Worm (Caenorhabditis elegans): ENCODE data around the gene phb-2.

phb-2 gene

ce11 chrII:6247011-6247410 lies 4.2 kb upstream of the phb-2 start, which contains the start of gene T24H7.2:
T24H7.2 (plus strand) TSS chrII:6247311.
- TF ChIP-seq unc-62 (GFP tag; optimal IDR thresholded peaks at IDR 0.05) = no peak

- no peak for TF ChIP-seq unc-62 (GFP tag; optimal IDR thresholded peaks at IDR 0.05)
These were observed 3.2 kb upstream of the phb-2 start for ce11 chrII:6248029-6248428.

- no peak for TF ChIP-seq unc-62 (GFP tag; optimal IDR thresholded peaks at IDR 0.05)
These were observed 2.7 kb upstream of the phb-2 start for ce11 chrII:6248503-6248902.

- TF ChIP-seq unc-62 (GFP tag; optimal IDR thresholded peaks at IDR 0.05) = no peak
These were observed 1.5 kb downstream of the phb-2 start for ce11 chrII:6252707-6253106.

ce11 chrII:6256024-6256423 lies 4.8 kb downstream of the phb-2 start, which contains the start of gene F13H8.5:
F13H8.5 (minus strand) TSS chrII:6256124.
- TF ChIP-seq unc-62 (GFP tag; optimal IDR thresholded peaks at IDR 0.05) = no peak

- TF ChIP-seq unc-62 (GFP tag; optimal IDR thresholded peaks at IDR 0.05) = no peak
These were observed 6.1 kb downstream of the phb-2 start for ce11 chrII:6257220-6257877.

ce11 chrII:6259867-6260266 lies 8.7 kb downstream of the phb-2 start, which contains the start of gene F13H8.11:
F13H8.11 (minus strand) TSS chrII:6260021.
- TF ChIP-seq unc-62 (GFP tag; optimal IDR thresholded peaks at IDR 0.05) = no peak

- TF ChIP-seq unc-62 (GFP tag; optimal IDR thresholded peaks at IDR 0.05) = no peak
These were observed 9.5 kb downstream of the phb-2 start, which contains the start of gene nmgp-1 for ce11 chrII:6260684-6261083. nmgp-1 (plus strand) TSS chrII:6260857.

ce11 chrII:6262222-6262621 lies 11.0 kb downstream of the phb-2 start, which contains the start of gene F13H8.12:
F13H8.12 (plus strand) TSS chrII:6262522.
- TF ChIP-seq unc-62 (GFP tag; optimal IDR thresholded peaks at IDR 0.05) = no peak

ce11 chrII:6263685-6264084 lies 12.5 kb downstream of the phb-2 start, which contains the start of gene F13H8.3:
F13H8.3 (plus strand) TSS chrII:6263985.
- no peak for TF ChIP-seq unc-62 (GFP tag; optimal IDR thresholded peaks at IDR 0.05)

- TF ChIP-seq unc-62 (GFP tag; optimal IDR thresholded peaks at IDR 0.05) = no peak
These were observed 16.8 kb downstream of the phb-2 start, which contains the start of gene F13H8.8 for ce11 chrII:6267983-6268382. F13H8.8 (minus strand) TSS chrII:6268083.

- TF ChIP-seq unc-62 (GFP tag; optimal IDR thresholded peaks at IDR 0.05) = no peak
These were observed 18.7 kb downstream of the phb-2 start, which contains the start of gene F13H8.2 for ce11 chrII:6269805-6270414. F13H8.2 (plus strand) TSS chrII:6270364.

ce11 chrII:6273916-6274315 lies 22.7 kb downstream of the phb-2 start, which contains the start of gene bpl-1:
bpl-1 (plus strand) TSS chrII:6274216.
- TF ChIP-seq unc-62 (GFP tag; optimal IDR thresholded peaks at IDR 0.05) = no peak

ce11 chrII:6281002-6281401 lies 29.8 kb downstream of the phb-2 start, which contains the start of gene scly-1:
scly-1 (minus strand) TSS chrII:6281102.
- TF ChIP-seq unc-62 (GFP tag; optimal IDR thresholded peaks at IDR 0.05) = no peak

- no peak for TF ChIP-seq unc-62 (GFP tag; optimal IDR thresholded peaks at IDR 0.05)
These were observed 30.7 kb downstream of the phb-2 start for ce11 chrII:6281903-6282302.

- TF ChIP-seq unc-62 (GFP tag; optimal IDR thresholded peaks at IDR 0.05) = no peak
These were observed 31.9 kb downstream of the phb-2 start, which contains the start of gene F13H8.1 for ce11 chrII:6283074-6283473. F13H8.1 (plus strand) TSS chrII:6283384.

ce11 chrII:6286865-6287264 lies 35.7 kb downstream of the phb-2 start, which contains the start of gene F13H8.6:
F13H8.6 (minus strand) TSS chrII:6286965.
- TF ChIP-seq unc-62 (GFP tag; optimal IDR thresholded peaks at IDR 0.05) = no peak
